Worm (Caenorhabditis elegans): Measurements from ENCODE around the gene srh-184.

The srh-184 gene

DNA sequence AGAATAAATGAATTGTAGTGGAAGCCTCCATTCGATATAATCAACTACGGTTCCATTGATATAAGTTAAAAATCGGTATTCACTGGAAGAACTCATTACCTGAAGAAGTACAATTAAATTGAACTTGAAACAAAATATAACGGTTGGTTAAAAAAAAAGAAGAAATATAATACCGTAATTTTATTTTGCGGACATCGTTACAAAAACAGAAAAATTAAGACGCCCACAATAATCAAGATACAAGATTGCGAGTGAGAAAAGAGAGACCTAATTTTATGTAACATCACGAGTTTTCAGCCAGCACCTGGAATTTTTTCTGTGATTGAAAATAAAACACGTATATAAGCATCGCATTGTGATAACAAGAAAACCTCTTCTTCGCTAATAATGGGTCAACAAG lies 35.3 kb downstream of the srh-184 start, which contains the start of gene sre-6:
Gene sre-6 (minus strand): TSS at position 101 of the 400 bp plus-strand sequence.
- no peak for TF ChIP-seq cog-1 (tag; optimal IDR thresholded peaks at IDR 0.05)
- no peak for TF ChIP-seq flt-1 (GFP tag; IDR thresholded peaks at IDR 0.05)
- no peak for TF ChIP-seq ztf-23 (GFP tag; IDR thresholded peaks at IDR 0.05)
- no peak for TF ChIP-seq ref-1 (GFP tag; conservative IDR thresholded peaks at IDR 0.05)
- TF ChIP-seq ztf-29 (GFP tag; IDR thresholded peaks at IDR 0.05), result no peak
- no peak for TF ChIP-seq T22C8.4 (GFP tag; IDR thresholded peaks at IDR 0.05)
- TF ChIP-seq tab-1 (GFP tag; IDR thresholded peaks at IDR 0.05), result no peak
- TF ChIP-seq klf-2 (GFP tag; conservative IDR thresholded peaks at IDR 0.05), result no peak
- TF ChIP-seq med-1 (GFP tag; optimal IDR thresholded peaks at IDR 0.05; ENCODE audit: insufficient read depth), result no peak

DNA sequence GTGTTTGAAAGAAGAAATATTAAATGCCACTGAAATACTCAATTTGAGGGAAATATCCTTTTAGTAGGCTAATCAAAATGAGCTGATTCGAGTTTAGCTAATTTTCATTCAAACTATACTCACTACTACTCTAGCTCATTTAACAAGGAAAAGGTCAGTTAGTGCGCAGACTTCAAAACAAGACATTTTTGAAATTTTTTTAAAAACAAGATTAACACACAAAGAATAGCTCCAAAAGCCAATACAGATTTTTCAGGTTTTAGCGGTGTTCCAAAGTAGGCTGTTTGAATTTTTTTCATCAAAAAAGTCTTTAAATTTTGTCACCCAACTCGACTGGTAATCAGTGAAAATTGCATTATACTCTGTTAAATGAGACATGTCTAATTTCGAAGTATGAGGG lies 37.2 kb downstream of the srh-184 start:
- TF ChIP-seq cog-1 (tag; optimal IDR thresholded peaks at IDR 0.05) (no peak), ref-1 (GFP tag; conservative IDR thresholded peaks at IDR 0.05) (no peak), T22C8.4 (GFP tag; IDR thresholded peaks at IDR 0.05) (no peak), klf-2 (GFP tag; conservative IDR thresholded peaks at IDR 0.05) (no peak), tab-1 (GFP tag; IDR thresholded peaks at IDR 0.05) (no peak), ztf-23 (GFP tag; IDR thresholded peaks at IDR 0.05) (no peak), flt-1 (GFP tag; IDR thresholded peaks at IDR 0.05) (no peak), med-1 (GFP tag; optimal IDR thresholded peaks at IDR 0.05; ENCODE audit: insufficient read depth) (no peak), ztf-29 (GFP tag; IDR thresholded peaks at IDR 0.05) (no peak)

DNA sequence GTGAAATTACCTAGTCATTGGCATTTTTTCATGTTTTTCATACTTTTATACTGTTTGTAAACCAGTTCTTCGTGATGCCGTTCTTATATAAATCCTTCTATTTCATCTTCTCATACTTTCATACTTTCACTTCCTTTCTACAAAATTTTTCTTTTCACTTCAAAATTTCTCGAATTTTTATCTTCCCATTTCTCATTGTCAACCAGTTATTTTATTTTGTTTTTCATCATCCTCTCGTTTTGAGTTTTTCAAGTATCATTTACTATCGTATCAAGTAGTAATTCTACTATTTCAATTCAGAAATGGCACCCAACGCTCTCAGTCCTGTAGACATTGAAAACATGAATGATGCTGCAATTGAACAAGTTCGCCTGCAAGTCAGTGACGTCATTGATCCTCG lies 39.3 kb downstream of the srh-184 start, which contains the start of gene F28H7.8:
Gene F28H7.8 (plus strand): TSS at position 301 of the 400 bp plus-strand sequence.
- TF ChIP-seq ztf-23 (GFP tag; IDR thresholded peaks at IDR 0.05), result no peak
- TF ChIP-seq tab-1 (GFP tag; IDR thresholded peaks at IDR 0.05), result no peak
- TF ChIP-seq T22C8.4 (GFP tag; IDR thresholded peaks at IDR 0.05), result no peak
- TF ChIP-seq med-1 (GFP tag; optimal IDR thresholded peaks at IDR 0.05; ENCODE audit: insufficient read depth), result no peak
- no peak for TF ChIP-seq ref-1 (GFP tag; conservative IDR thresholded peaks at IDR 0.05)
- no peak for TF ChIP-seq klf-2 (GFP tag; conservative IDR thresholded peaks at IDR 0.05)
- TF ChIP-seq ztf-29 (GFP tag; IDR thresholded peaks at IDR 0.05), result no peak
- TF ChIP-seq flt-1 (GFP tag; IDR thresholded peaks at IDR 0.05), result no peak
- TF ChIP-seq cog-1 (tag; optimal IDR thresholded peaks at IDR 0.05), result no peak

DNA sequence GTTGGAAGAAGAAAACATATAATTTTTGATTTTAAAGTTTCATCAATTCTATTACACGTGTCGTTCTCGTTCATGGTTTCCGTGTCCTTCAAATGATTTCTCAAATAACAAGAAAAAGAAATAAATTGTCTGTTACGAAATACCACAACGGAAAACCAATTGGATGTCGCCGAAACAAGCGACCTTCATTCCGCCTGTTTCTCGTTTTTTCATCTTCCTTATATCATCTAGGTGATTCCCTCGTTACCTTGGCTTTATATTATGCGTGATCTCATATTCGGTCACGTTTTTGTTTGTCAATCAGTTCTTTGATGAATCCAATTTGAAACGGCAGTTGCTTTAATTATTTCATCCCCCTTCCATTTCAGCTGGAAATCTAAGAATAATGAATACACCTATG lies 40.9 kb downstream of the srh-184 start:
- TF ChIP-seq tab-1 (GFP tag; IDR thresholded peaks at IDR 0.05) (no peak), cog-1 (tag; optimal IDR thresholded peaks at IDR 0.05) (no peak), ref-1 (GFP tag; conservative IDR thresholded peaks at IDR 0.05) (no peak), klf-2 (GFP tag; conservative IDR thresholded peaks at IDR 0.05) (no peak), flt-1 (GFP tag; IDR thresholded peaks at IDR 0.05) (no peak), ztf-23 (GFP tag; IDR thresholded peaks at IDR 0.05) (no peak), ztf-29 (GFP tag; IDR thresholded peaks at IDR 0.05) (no peak), med-1 (GFP tag; optimal IDR thresholded peaks at IDR 0.05; ENCODE audit: insufficient read depth) (no peak), T22C8.4 (GFP tag; IDR thresholded peaks at IDR 0.05) (no peak)

DNA sequence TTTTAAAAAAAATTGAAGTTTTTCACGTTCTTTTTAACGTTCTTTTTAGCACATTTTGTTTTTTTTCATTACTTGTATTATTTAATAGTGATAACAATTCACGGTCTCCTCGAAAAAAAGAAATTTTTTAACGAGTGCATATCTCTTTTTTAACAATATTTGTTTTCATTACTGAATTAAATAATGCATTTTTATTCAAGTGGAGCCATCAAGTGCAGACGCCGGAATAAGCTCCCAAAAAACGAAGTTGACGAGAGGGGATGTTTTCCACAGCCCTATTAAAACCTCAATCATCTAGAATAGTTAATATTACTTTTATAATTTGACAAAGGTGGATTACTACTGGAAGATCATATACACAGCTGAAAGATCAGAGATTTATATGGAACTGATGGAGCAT lies 41.3 kb downstream of the srh-184 start, which contains the start of gene irld-6:
Gene irld-6 (minus strand): TSS at position 101 of the 400 bp plus-strand sequence.
- TF ChIP-seq cog-1 (tag; optimal IDR thresholded peaks at IDR 0.05) (no peak), T22C8.4 (GFP tag; IDR thresholded peaks at IDR 0.05) (no peak), klf-2 (GFP tag; conservative IDR thresholded peaks at IDR 0.05) (no peak), ztf-29 (GFP tag; IDR thresholded peaks at IDR 0.05) (no peak), med-1 (GFP tag; optimal IDR thresholded peaks at IDR 0.05; ENCODE audit: insufficient read depth) (no peak), ztf-23 (GFP tag; IDR thresholded peaks at IDR 0.05) (no peak), tab-1 (GFP tag; IDR thresholded peaks at IDR 0.05) (no peak), flt-1 (GFP tag; IDR thresholded peaks at IDR 0.05) (no peak), ref-1 (GFP tag; conservative IDR thresholded peaks at IDR 0.05) (no peak)

DNA sequence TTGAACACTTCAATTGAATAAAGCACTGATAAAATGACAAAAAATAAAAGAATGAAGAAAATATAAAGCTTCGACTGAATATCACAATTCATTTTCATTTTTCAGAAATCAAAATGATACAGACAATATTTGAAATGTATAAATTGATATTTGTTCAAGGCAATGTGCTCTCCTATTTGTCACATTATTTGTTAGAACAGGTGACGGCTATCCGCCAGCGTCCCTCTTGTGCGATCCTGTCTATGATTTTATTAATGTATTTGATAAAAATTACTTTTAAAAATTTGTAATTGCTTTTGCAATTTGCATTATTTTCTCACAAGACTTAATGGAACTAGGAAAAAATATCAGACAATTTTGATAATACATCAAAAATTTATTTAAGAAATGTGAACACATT lies 43.9 kb downstream of the srh-184 start, which contains the start of gene F28H7.7:
Gene F28H7.7 (minus strand): TSS at position 101 of the 400 bp plus-strand sequence.
- TF ChIP-seq med-1 (GFP tag; optimal IDR thresholded peaks at IDR 0.05; ENCODE audit: insufficient read depth) (no peak), T22C8.4 (GFP tag; IDR thresholded peaks at IDR 0.05) (no peak), cog-1 (tag; optimal IDR thresholded peaks at IDR 0.05) (no peak), ztf-23 (GFP tag; IDR thresholded peaks at IDR 0.05) (no peak), ztf-29 (GFP tag; IDR thresholded peaks at IDR 0.05) (no peak), tab-1 (GFP tag; IDR thresholded peaks at IDR 0.05) (no peak), flt-1 (GFP tag; IDR thresholded peaks at IDR 0.05) (no peak), ref-1 (GFP tag; conservative IDR thresholded peaks at IDR 0.05) (no peak), klf-2 (GFP tag; conservative IDR thresholded peaks at IDR 0.05) (no peak)

DNA sequence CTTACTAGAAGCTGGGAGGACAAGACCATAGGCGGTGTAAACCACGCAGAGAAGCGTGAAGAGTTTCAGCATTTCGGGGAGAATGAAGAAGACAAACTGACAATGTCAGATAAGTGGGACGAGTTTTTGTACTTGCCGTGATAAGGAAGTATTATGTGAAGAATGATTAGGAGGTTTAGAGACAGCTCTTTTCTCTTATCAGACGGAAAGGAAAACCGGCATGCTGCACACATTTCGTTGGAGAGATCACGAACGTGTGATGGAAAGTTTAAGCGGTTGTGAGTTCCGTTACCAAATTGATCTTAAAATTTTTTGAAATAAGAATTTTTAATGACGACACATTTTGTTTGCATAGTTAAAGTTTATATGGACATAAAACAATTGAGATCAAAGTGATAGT lies 47.4 kb downstream of the srh-184 start, which contains the start of gene F28H7.3:
Gene F28H7.3 (minus strand): TSS at position 159 of the 400 bp plus-strand sequence.
- no peak for TF ChIP-seq flt-1 (GFP tag; IDR thresholded peaks at IDR 0.05)
- no peak for TF ChIP-seq ztf-23 (GFP tag; IDR thresholded peaks at IDR 0.05)
- TF ChIP-seq T22C8.4 (GFP tag; IDR thresholded peaks at IDR 0.05), result no peak
- no peak for TF ChIP-seq tab-1 (GFP tag; IDR thresholded peaks at IDR 0.05)
- TF ChIP-seq med-1 (GFP tag; optimal IDR thresholded peaks at IDR 0.05; ENCODE audit: insufficient read depth), result no peak
- TF ChIP-seq ztf-29 (GFP tag; IDR thresholded peaks at IDR 0.05), result no peak
- no peak for TF ChIP-seq cog-1 (tag; optimal IDR thresholded peaks at IDR 0.05)
- no peak for TF ChIP-seq klf-2 (GFP tag; conservative IDR thresholded peaks at IDR 0.05)
- no peak for TF ChIP-seq ref-1 (GFP tag; conservative IDR thresholded peaks at IDR 0.05)

DNA sequence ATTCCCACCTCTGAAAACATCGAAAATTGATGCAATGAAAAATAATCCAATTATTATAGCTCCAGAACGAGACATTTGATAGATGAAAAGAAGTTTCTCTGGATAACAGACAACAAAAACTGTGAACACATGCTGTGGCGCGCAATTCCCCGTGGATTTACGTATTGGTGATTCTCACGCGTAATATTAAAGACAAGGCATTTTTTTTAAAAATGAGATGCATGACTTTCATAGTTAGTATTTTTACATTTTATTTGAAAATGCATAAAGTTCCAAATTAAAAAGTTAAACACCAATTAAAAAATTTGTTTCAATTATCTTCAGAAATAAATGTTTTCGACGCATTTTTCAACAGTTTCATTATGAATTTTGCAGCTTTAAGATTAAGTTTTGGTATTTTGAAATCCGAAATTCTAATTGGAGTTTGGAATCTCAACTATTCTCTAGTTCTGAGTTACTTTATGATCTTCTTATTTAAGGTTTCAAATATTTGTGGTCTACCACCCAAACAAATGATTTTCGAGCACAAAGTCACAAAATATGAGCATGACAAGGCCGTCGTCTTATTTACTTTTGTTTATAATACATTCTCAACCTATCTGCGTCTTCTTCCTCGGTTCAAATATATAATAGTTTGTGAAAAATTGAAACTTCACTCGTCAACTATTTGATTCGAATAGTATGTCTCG lies 50.6 kb downstream of the srh-184 start, which contains the start of the genes selt-1.2 and F28H7.2:
Gene selt-1.2 (minus strand): TSS at position 101 of the 689 bp plus-strand sequence.
Gene F28H7.2 (plus strand): TSS at position 639 of the 689 bp plus-strand sequence.
- TF ChIP-seq ztf-29 (GFP tag; IDR thresholded peaks at IDR 0.05) (no peak), tab-1 (GFP tag; IDR thresholded peaks at IDR 0.05) (no peak), T22C8.4 (GFP tag; IDR thresholded peaks at IDR 0.05) (no peak), ref-1 (GFP tag; conservative IDR thresholded peaks at IDR 0.05) (no peak), cog-1 (tag; optimal IDR thresholded peaks at IDR 0.05) (no peak), ztf-23 (GFP tag; IDR thresholded peaks at IDR 0.05) (no peak), flt-1 (GFP tag; IDR thresholded peaks at IDR 0.05) (no peak), med-1 (GFP tag; optimal IDR thresholded peaks at IDR 0.05; ENCODE audit: insufficient read depth) (no peak), klf-2 (GFP tag; conservative IDR thresholded peaks at IDR 0.05) (no peak)

Measured in whole organism, midembryonic.